Fruit fly (Drosophila melanogaster): ENCODE measurements around the gene Tim13.

dm6 chr3L:11788195-11788594 is 13.9 kb upstream of the Tim13 start:
- no peak for TF ChIP-seq Mnt (GFP tag; optimal IDR thresholded peaks at IDR 0.05)
- TF ChIP-seq pad (GFP tag; optimal IDR thresholded peaks at IDR 0.05): no peak
- TF ChIP-seq cic (GFP tag; optimal IDR thresholded peaks at IDR 0.05): no peak
- peak; percentile 42 for TF ChIP-seq CG12768 (GFP tag; optimal IDR thresholded peaks at IDR 0.05)
- peak; percentile 50 for TF ChIP-seq ovo (GFP tag; optimal IDR thresholded peaks at IDR 0.05)
- TF ChIP-seq CG7045 (GFP tag; optimal IDR thresholded peaks at IDR 0.05): peak; percentile 39
